Worm (Caenorhabditis elegans): Measurements from ENCODE around the gene mltn-5.

- no peak for TF ChIP-seq snpc-4 (GFP tag; optimal IDR thresholded peaks at IDR 0.05)
- no peak for TF ChIP-seq snpc-4 (tag; optimal IDR thresholded peaks at IDR 0.05)
- no peak for TF ChIP-seq K11D2.4 (GFP tag; IDR thresholded peaks at IDR 0.05)
Observed at ce11 chrII:13899777-13900176, 25.2 kb upstream of the mltn-5 start.

Measured in whole organism, young adult.